Fruit fly (Drosophila melanogaster): ENCODE results near the gene CG15143.
A peak's percentile ranks its signal among the peaks of the same experiment; 100 is the strongest.

Gene CG15143

DNA sequence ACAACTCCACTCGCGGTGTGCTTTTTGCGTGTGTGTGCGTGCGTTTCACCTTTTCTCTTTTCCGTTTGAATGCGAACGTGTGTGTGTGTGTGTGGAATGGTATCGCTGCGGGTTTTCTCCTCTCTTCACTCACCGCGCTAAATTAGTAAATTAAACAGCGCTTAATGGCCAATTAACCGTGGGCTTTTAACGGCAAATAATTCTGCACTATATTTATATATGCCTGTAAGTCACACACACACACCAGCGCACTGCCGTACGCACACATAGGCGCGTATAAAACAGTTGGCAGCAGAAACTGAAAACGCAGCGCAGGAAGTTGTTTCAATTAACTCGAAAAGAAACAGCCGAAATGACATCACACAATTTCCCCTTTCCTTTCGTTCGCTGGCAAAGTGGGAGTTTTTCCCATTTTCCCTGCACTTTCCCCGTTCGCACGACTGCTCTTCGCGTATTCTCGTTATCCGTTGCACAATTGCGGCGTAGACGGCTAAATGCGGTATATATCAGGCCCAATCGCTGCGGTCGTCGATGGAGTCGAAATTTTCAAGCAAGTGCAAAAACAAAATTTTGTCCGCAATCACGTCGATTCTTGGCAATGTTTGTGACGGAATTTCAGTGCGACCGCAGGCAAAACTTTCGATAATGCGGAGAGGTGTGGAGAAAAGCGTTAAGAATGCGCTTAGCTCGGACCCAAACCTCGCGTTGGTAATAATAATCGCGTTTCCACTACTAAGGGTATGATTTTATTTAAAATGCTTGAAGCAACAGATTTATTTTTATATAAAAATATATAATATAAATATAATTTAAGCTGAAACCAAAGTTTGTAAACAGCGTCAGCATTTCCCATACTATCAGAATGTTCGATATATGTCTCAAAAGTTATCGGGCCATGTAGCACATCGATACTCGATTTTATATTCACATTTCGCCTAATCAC lies 51.5 kb downstream of the CG15143 start, which contains the start of gene BicD:
BicD (minus strand) TSS at position 634 of the 943 bp plus-strand sequence.
- TF ChIP-seq CG9139 (GFP tag; optimal IDR thresholded peaks at IDR 0.05) = no peak
- TF ChIP-seq dsx (GFP tag; optimal IDR thresholded peaks at IDR 0.05; ENCODE audit: poor library complexity, severe bottlenecking) = peak; percentile 12
- no peak for TF ChIP-seq pdm3 (GFP tag; optimal IDR thresholded peaks at IDR 0.05)
- TF ChIP-seq Hr4 (GFP tag; optimal IDR thresholded peaks at IDR 0.05) = no peak
- no peak for TF ChIP-seq net (GFP tag; optimal IDR thresholded peaks at IDR 0.05)
- no peak for TF ChIP-seq Sox102F (GFP tag; optimal IDR thresholded peaks at IDR 0.05)
- no peak for TF ChIP-seq CG34406 (GFP tag; optimal IDR thresholded peaks at IDR 0.05)
- TF ChIP-seq CG6792 (GFP tag; optimal IDR thresholded peaks at IDR 0.05) = no peak
- TF ChIP-seq fd85E (GFP tag; optimal IDR thresholded peaks at IDR 0.05) = no peak
- TF ChIP-seq CG31627 (GFP tag; optimal IDR thresholded peaks at IDR 0.05) = no peak
- no peak for TF ChIP-seq topi (GFP tag; optimal IDR thresholded peaks at IDR 0.05)
- TF ChIP-seq ss (GFP tag; optimal IDR thresholded peaks at IDR 0.05) = no peak
- TF ChIP-seq CG8319 (GFP tag; optimal IDR thresholded peaks at IDR 0.05) = no peak
- TF ChIP-seq CG10631 (GFP tag; optimal IDR thresholded peaks at IDR 0.05) = no peak
- TF ChIP-seq fd59A (GFP tag; optimal IDR thresholded peaks at IDR 0.05) = no peak
- TF ChIP-seq CG10669 (GFP tag; optimal IDR thresholded peaks at IDR 0.05) = no peak
- TF ChIP-seq achi (GFP tag; optimal IDR thresholded peaks at IDR 0.05) = no peak
- TF ChIP-seq CG6276 (GFP tag; optimal IDR thresholded peaks at IDR 0.05) = no peak
- peak; percentile 4 for TF ChIP-seq Blimp-1 (GFP tag; optimal IDR thresholded peaks at IDR 0.05)
- peak; percentile 44 for TF ChIP-seq vri (GFP tag; optimal IDR thresholded peaks at IDR 0.05)
- TF ChIP-seq Smox (GFP tag; optimal IDR thresholded peaks at IDR 0.05) = no peak
- no peak for TF ChIP-seq Met (GFP tag; optimal IDR thresholded peaks at IDR 0.05)
- peak; percentile 56 for TF ChIP-seq svp (GFP tag)
- TF ChIP-seq CG4318 (GFP tag; optimal IDR thresholded peaks at IDR 0.05) = no peak
- no peak for TF ChIP-seq CG32006 (GFP tag; optimal IDR thresholded peaks at IDR 0.05)
- no peak for TF ChIP-seq Hr38 (GFP tag; optimal IDR thresholded peaks at IDR 0.05)
- TF ChIP-seq CG11762 (GFP tag; optimal IDR thresholded peaks at IDR 0.05; ENCODE audit: insufficient read depth) = no peak
- TF ChIP-seq CG6808 (GFP tag; optimal IDR thresholded peaks at IDR 0.05) = no peak
- TF ChIP-seq CG3032 (tag; optimal IDR thresholded peaks at IDR 0.05) = no peak
- TF ChIP-seq fkh (GFP tag; optimal IDR thresholded peaks at IDR 0.05) = peak; percentile 31
- TF ChIP-seq OdsH (GFP tag; optimal IDR thresholded peaks at IDR 0.05) = no peak
- no peak for TF ChIP-seq Eip75B (GFP tag; optimal IDR thresholded peaks at IDR 0.05)
- TF ChIP-seq Ets96B (tag; optimal IDR thresholded peaks at IDR 0.05) = peak; percentile 12
- TF ChIP-seq CG7368 (GFP tag; optimal IDR thresholded peaks at IDR 0.05) = no peak
- TF ChIP-seq spab (GFP tag; optimal IDR thresholded peaks at IDR 0.05) = no peak
- TF ChIP-seq Sox14 (GFP tag; optimal IDR thresholded peaks at IDR 0.05) = no peak
- no peak for TF ChIP-seq salr (GFP tag; optimal IDR thresholded peaks at IDR 0.05)
- peak; percentile 50 for TF ChIP-seq CG6854 (GFP tag; optimal IDR thresholded peaks at IDR 0.05)
- TF ChIP-seq CG15336 (GFP tag; IDR thresholded peaks at IDR 0.05) = no peak; the same call in 1 of the 2 replicates
- peak; percentile 69 for TF ChIP-seq Eip78C (GFP tag)
- peak; percentile 13 for TF ChIP-seq CG1621 (tag; optimal IDR thresholded peaks at IDR 0.05)
- no peak for TF ChIP-seq Lpt (GFP tag; optimal IDR thresholded peaks at IDR 0.05)
- TF ChIP-seq CG8632 (GFP tag; optimal IDR thresholded peaks at IDR 0.05) = no peak
- no peak for TF ChIP-seq cyc (GFP tag; optimal IDR thresholded peaks at IDR 0.05)
- TF ChIP-seq Hr39 (GFP tag; optimal IDR thresholded peaks at IDR 0.05) = no peak
- TF ChIP-seq eg (GFP tag; IDR thresholded peaks at IDR 0.05) = no peak
- TF ChIP-seq esn (GFP tag; optimal IDR thresholded peaks at IDR 0.05) = peak; percentile 9
- no peak for TF ChIP-seq dac (GFP tag; optimal IDR thresholded peaks at IDR 0.05)
- no peak for TF ChIP-seq lz (GFP tag; optimal IDR thresholded peaks at IDR 0.05)
- TF ChIP-seq Eip93F (GFP tag; optimal IDR thresholded peaks at IDR 0.05) = peak; percentile 15
